Fruit fly (Drosophila melanogaster): ENCODE results near the gene poe.

poe gene

dm6 chr2L:8091908-8092307 lies 20.5 kb upstream of the poe start (continued):
- no peak for TF ChIP-seq CG7556 (GFP tag; optimal IDR thresholded peaks at IDR 0.05)
- no peak for TF ChIP-seq CG18262 (tag; optimal IDR thresholded peaks at IDR 0.05)
- TF ChIP-seq amos (GFP tag; IDR thresholded peaks at IDR 0.05; ENCODE audit: partially characterized antibody): no peak
- TF ChIP-seq CG12071 (GFP tag; optimal IDR thresholded peaks at IDR 0.05): no peak
- TF ChIP-seq dmrt99B (tag; optimal IDR thresholded peaks at IDR 0.05): no peak
- no peak for TF ChIP-seq CG10366 (GFP tag; IDR thresholded peaks at IDR 0.05)
- TF ChIP-seq E2f1 (GFP tag; IDR thresholded peaks at IDR 0.05): no peak
- no peak for TF ChIP-seq CG13123 (GFP tag; optimal IDR thresholded peaks at IDR 0.05)
- TF ChIP-seq CG7963 (GFP tag; IDR thresholded peaks at IDR 0.05; ENCODE audit: partially characterized antibody): no peak
- TF ChIP-seq sd (tag; optimal IDR thresholded peaks at IDR 0.05): peak; percentile 43
- no peak for TF ChIP-seq Dp (GFP tag; optimal IDR thresholded peaks at IDR 0.05)
- TF ChIP-seq Sry-β (GFP tag; optimal IDR thresholded peaks at IDR 0.05): no peak

DNA sequence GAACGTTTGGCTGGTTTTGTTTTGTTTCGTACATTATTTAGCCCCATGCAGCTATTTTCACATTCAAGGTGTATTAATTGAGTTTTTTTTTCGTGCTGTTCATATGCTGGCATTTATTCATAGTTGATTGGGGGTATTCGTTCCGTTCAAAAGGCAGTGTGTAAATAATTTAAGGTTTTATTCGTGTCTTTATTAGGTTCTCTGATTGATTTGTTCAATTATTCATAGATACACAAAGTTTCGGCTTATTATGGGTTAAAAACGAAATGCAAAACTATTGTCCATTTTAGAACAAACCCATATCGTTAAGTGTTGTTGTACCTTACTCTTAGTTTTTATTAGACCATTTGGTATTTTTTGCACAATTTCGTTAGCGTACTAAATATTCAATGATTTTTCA lies 20.0 kb upstream of the poe start:
- no peak for TF ChIP-seq CG2889 (GFP tag; IDR thresholded peaks at IDR 0.05)
- 0 out of 4 replicates have a peak, but pooled peaks have one; percentile 12 for TF ChIP-seq chinmo (GFP tag; IDR thresholded peaks at IDR 0.05; ENCODE audit: partially characterized antibody)
- peak in 1 of 2 experiments; percentile 69 for TF ChIP-seq eve (GFP tag; optimal IDR thresholded peaks at IDR 0.05)
- peak; percentile 18 for TF ChIP-seq sens (GFP tag)
- TF ChIP-seq CG17912 (GFP tag; optimal IDR thresholded peaks at IDR 0.05): no peak

DNA sequence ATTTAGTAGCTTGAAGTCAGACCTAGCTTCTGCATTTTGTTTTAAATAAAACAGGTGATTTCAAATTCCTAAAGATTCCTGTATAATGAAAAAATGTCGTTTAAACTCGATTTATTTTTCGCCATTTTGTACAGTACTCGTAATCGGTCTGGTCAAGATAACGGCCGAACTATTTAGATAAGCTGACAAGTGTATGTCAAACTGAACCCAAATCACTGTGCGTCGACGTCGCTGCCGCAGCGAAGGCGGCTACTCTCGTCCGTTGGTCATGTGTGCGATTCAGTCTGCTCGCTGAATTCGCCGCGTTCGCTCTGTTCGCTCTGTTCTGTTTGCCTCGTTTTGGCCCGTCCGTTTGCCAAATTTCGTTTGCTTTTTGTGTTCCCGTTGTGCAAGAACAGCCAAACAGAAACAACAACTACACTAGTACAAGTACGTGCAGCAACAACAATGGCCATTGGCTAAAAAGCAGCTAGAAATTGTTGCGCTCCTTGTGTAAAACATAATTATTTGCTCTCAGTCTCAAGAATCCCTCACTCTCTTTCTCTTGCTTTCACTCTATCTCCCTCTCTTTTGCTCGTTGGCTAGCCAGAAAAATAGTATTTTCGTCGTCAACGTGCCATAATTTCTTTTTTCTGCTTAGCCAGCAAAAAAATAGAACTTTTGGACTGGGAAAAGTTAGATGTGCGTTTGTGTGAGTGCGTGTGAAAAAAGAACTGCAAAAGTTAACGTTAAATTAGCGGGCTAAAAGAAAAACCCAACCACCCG lies 16.8 kb upstream of the poe start:
- TF ChIP-seq Dp (GFP tag; optimal IDR thresholded peaks at IDR 0.05) (no peak), zen (tag; optimal IDR thresholded peaks at IDR 0.05) (peak; percentile 5), CG7839 (tag; optimal IDR thresholded peaks at IDR 0.05) (no peak), CG12236 (GFP tag; optimal IDR thresholded peaks at IDR 0.05) (no peak), CG11560 (tag; IDR thresholded peaks at IDR 0.05) (no peak), CG7987 (GFP tag; optimal IDR thresholded peaks at IDR 0.05) (no peak), CG9215 (GFP tag; IDR thresholded peaks at IDR 0.05) (no peak), Nf-YB (GFP tag; optimal IDR thresholded peaks at IDR 0.05) (no peak), CG17568 (GFP tag; optimal IDR thresholded peaks at IDR 0.05) (no peak), CG12104 (GFP tag; optimal IDR thresholded peaks at IDR 0.05) (no peak), gfzf (GFP tag; optimal IDR thresholded peaks at IDR 0.05) (no peak), CG14965 (GFP tag; optimal IDR thresholded peaks at IDR 0.05; ENCODE audit: borderline replicate concordance) (no peak), CG6175 (GFP tag; IDR thresholded peaks at IDR 0.05) (no peak), pho (GFP tag; optimal IDR thresholded peaks at IDR 0.05) (no peak), CG2120 (GFP tag; optimal IDR thresholded peaks at IDR 0.05) (peak; percentile 49), pzg (GFP tag; optimal IDR thresholded peaks at IDR 0.05) (no peak), Atf6 (GFP tag; IDR thresholded peaks at IDR 0.05) (peak; percentile 49; the same call in 1 of the 2 replicates), Atf-2 (GFP tag; optimal IDR thresholded peaks at IDR 0.05) (no peak), tin (GFP tag; optimal IDR thresholded peaks at IDR 0.05) (no peak), ase (GFP tag; IDR thresholded peaks at IDR 0.05) (no peak), Oli (tag; optimal IDR thresholded peaks at IDR 0.05) (no peak), CG2712 (tag; optimal IDR thresholded peaks at IDR 0.05) (no peak), ind (GFP tag; optimal IDR thresholded peaks at IDR 0.05) (no peak), CG30403 (GFP tag; optimal IDR thresholded peaks at IDR 0.05) (no peak), nerfin-1 (tag; optimal IDR thresholded peaks at IDR 0.05) (no peak), Lhr (GFP tag; optimal IDR thresholded peaks at IDR 0.05) (no peak), Asciz (GFP tag; optimal IDR thresholded peaks at IDR 0.05) (no peak), CG6272 (GFP tag; IDR thresholded peaks at IDR 0.05) (no peak), CG9876 (GFP tag; optimal IDR thresholded peaks at IDR 0.05) (no peak), ci (GFP tag; IDR thresholded peaks at IDR 0.05) (no peak), zen2 (GFP tag; IDR thresholded peaks at IDR 0.05; ENCODE audit: partially characterized antibody) (no peak)
